Worm (Caenorhabditis elegans) whole organism, mixed stage, embryonic: ENCODE results near the gene srg-59.

Source experiments
- bed-3 ChIP-seq: fragments of 200-800 bp; sonication (Bioruptor generic); optimal IDR thresholded peaks from 3 replicates; lab custom pipeline; 2018; ENCODE audit warnings: mild to moderate bottlenecking, missing genetic modification characterization, moderate library complexity, missing compliant biosample characterization
- blmp-1 ChIP-seq: fragments of 150-350 bp; optimal IDR thresholded peaks from 2 replicates; lab custom pipeline; 2014; ENCODE audit warnings: missing biosample characterization, missing genetic modification characterization
- ceh-39 ChIP-seq: fragments of 150-350 bp; optimal IDR thresholded peaks from 2 replicates; lab custom pipeline; 2014; ENCODE audit warnings: missing biosample characterization, missing genetic modification characterization
- ceh-43 ChIP-seq: fragments of 200-800 bp; sonication (Bioruptor generic); optimal IDR thresholded peaks from 2 replicates; lab custom pipeline; 2018; ENCODE audit warnings: mild to moderate bottlenecking, missing genetic modification characterization, moderate library complexity, missing compliant biosample characterization
- ceh-83 ChIP-seq: fragments of 200-800 bp; sonication (Bioruptor generic); optimal IDR thresholded peaks from 2 replicates; lab custom pipeline; 2018; ENCODE audit warnings: mild to moderate bottlenecking, missing genetic modification characterization, missing compliant biosample characterization
- ces-1 ChIP-seq: fragments of 150-350 bp; optimal IDR thresholded peaks from 2 replicates; lab custom pipeline; 2014; ENCODE audit warnings: missing biosample characterization, missing genetic modification reagents, missing genetic modification characterization
- cnd-1 ChIP-seq: fragments of 200-800 bp; sonication (Bioruptor generic); optimal IDR thresholded peaks from 2 replicates; lab custom pipeline; 2018; ENCODE audit warnings: mild to moderate bottlenecking, missing genetic modification characterization, missing compliant biosample characterization
- drap-1 ChIP-seq: fragments of 200-800 bp; sonication (Bioruptor generic); optimal IDR thresholded peaks from 3 replicates; lab custom pipeline; 2018; ENCODE audit warnings: mild to moderate bottlenecking, missing genetic modification characterization, missing compliant biosample characterization
- elt-1 ChIP-seq: sonication (generic microtip); optimal IDR thresholded peaks from 2 replicates; lab custom pipeline; 2017; ENCODE audit warnings: missing genetic modification characterization, mild to moderate bottlenecking, missing compliant biosample characterization, antibody characterized with exemption, moderate library complexity, borderline replicate concordance; ENCODE audit not compliant: insufficient read depth
- elt-3 ChIP-seq: fragments of 150-350 bp; optimal IDR thresholded peaks from 2 replicates; lab custom pipeline; 2014; ENCODE audit warnings: missing biosample characterization, missing genetic modification characterization
- hlh-1 ChIP-seq: fragments of 150-350 bp; optimal IDR thresholded peaks from 2 replicates; lab custom pipeline; 2014; ENCODE audit warnings: missing biosample characterization, missing genetic modification reagents, missing genetic modification characterization
- lin-13 ChIP-seq: fragments of 150-350 bp; optimal IDR thresholded peaks from 2 replicates; lab custom pipeline; 2014; ENCODE audit warnings: missing biosample characterization, missing genetic modification characterization
- lin-32 ChIP-seq: fragments of 200-800 bp; sonication (Bioruptor generic); optimal IDR thresholded peaks from 2 replicates; lab custom pipeline; 2018; ENCODE audit warnings: mild to moderate bottlenecking, missing genetic modification characterization, missing compliant biosample characterization
- lsy-2 ChIP-seq: fragments of 150-350 bp; optimal IDR thresholded peaks from 2 replicates; lab custom pipeline; 2014; ENCODE audit warnings: missing biosample characterization, missing genetic modification characterization
- mab-5 ChIP-seq: fragments of 150-350 bp; optimal IDR thresholded peaks from 2 replicates; lab custom pipeline; 2014; ENCODE audit warnings: missing biosample characterization, missing genetic modification characterization
- mep-1 ChIP-seq: fragments of 150-350 bp; optimal IDR thresholded peaks from 2 replicates; lab custom pipeline; 2017; ENCODE audit warnings: missing biosample characterization, missing genetic modification reagents, missing genetic modification characterization, inconsistent platforms
- mls-2 ChIP-seq: sonication (generic microtip); optimal IDR thresholded peaks from 2 replicates; lab custom pipeline; 2016; ENCODE audit warnings: mild to moderate bottlenecking, missing genetic modification characterization, moderate library complexity, missing compliant biosample characterization
- nhr-12 ChIP-seq: fragments of 150-350 bp; optimal IDR thresholded peaks from 2 replicates; lab custom pipeline; 2014; ENCODE audit warnings: missing biosample characterization, missing genetic modification characterization
- nhr-2 ChIP-seq: fragments of 150-350 bp; optimal IDR thresholded peaks from 2 replicates; lab custom pipeline; 2014; ENCODE audit warnings: missing biosample characterization, missing genetic modification characterization
- nhr-237 ChIP-seq: fragments of 150-350 bp; optimal IDR thresholded peaks from 2 replicates; lab custom pipeline; 2014; ENCODE audit warnings: missing biosample characterization, missing genetic modification characterization
- nhr-28 ChIP-seq: fragments of 150-350 bp; optimal IDR thresholded peaks from 2 replicates; lab custom pipeline; 2014; ENCODE audit warnings: missing biosample characterization, missing genetic modification characterization
- nhr-76 ChIP-seq: sonication (generic microtip); optimal IDR thresholded peaks from 2 replicates; lab custom pipeline; 2017; ENCODE audit warnings: missing biosample characterization, missing genetic modification characterization
- pha-4 ChIP-seq: fragments of 150-350 bp; optimal IDR thresholded peaks from 2 replicates; lab custom pipeline; 2018; ENCODE audit warnings: missing biosample characterization, missing genetic modification reagents, missing genetic modification characterization
- sem-2 ChIP-seq: fragments of 200-800 bp; sonication (Bioruptor generic); optimal IDR thresholded peaks from 2 replicates; lab custom pipeline; 2018; ENCODE audit warnings: mild to moderate bottlenecking, missing genetic modification characterization, missing compliant biosample characterization
- sptf-1 ChIP-seq: sonication (generic microtip); optimal IDR thresholded peaks from 2 replicates; lab custom pipeline; 2017; ENCODE audit warnings: mild to moderate bottlenecking, missing genetic modification characterization, moderate library complexity, missing compliant biosample characterization
- unc-120 ChIP-seq: sonication (generic microtip); optimal IDR thresholded peaks from 2 replicates; lab custom pipeline; 2017; ENCODE audit warnings: missing genetic modification characterization, missing compliant biosample characterization; ENCODE audit not compliant: poor library complexity, severe bottlenecking
- unc-39 ChIP-seq: fragments of 150-350 bp; optimal IDR thresholded peaks from 2 replicates; lab custom pipeline; 2014; ENCODE audit warnings: missing biosample characterization, missing genetic modification characterization
- zip-8 ChIP-seq: fragments of 150-350 bp; optimal IDR thresholded peaks from 2 replicates; lab custom pipeline; 2014; ENCODE audit warnings: missing biosample characterization, missing genetic modification characterization
- ztf-11 ChIP-seq: fragments of 150-350 bp; optimal IDR thresholded peaks from 2 replicates; lab custom pipeline; 2014; ENCODE audit warnings: missing biosample characterization, missing genetic modification characterization

Gene srg-59

DNA sequence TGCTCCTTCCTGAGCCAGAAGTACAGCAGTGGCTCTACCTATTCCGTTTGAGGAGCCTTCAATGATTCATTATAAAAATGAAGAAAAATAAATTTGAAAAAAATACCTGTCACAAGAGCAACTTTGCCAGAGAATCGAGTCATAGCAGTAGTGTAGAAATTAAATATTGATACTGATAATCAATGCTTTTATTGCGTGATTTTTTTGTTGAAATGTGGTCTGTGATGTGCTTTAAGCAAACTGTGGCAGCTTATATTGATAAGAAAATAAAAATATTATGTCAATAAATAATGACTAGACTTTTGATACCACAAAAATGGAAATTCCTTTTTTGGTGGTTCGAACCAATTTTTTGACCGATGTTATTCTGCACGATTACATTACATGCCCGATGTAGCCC, 39.9 kb upstream of the srg-59 start, which contains the start of gene dhs-14:
Gene dhs-14 (minus strand): TSS at position 149 of the 400 bp plus-strand sequence.
- TF ChIP-seq pha-4 (tag; lab: Kevin White, UChicago) (no peak), lin-13 (tag; lab: Kevin White, UChicago) (no peak), bed-3 (GFP tag; lab: Kevin White, UChicago) (no peak), hlh-1 (tag; lab: Kevin White, UChicago) (no peak), cnd-1 (tag; lab: Kevin White, UChicago) (no peak), nhr-76 (tag; lab: Kevin White, UChicago) (no peak), blmp-1 (tag; lab: Kevin White, UChicago) (no peak), mab-5 (tag; lab: Kevin White, UChicago) (no peak), ces-1 (GFP tag; lab: Kevin White, UChicago) (no peak)

DNA sequence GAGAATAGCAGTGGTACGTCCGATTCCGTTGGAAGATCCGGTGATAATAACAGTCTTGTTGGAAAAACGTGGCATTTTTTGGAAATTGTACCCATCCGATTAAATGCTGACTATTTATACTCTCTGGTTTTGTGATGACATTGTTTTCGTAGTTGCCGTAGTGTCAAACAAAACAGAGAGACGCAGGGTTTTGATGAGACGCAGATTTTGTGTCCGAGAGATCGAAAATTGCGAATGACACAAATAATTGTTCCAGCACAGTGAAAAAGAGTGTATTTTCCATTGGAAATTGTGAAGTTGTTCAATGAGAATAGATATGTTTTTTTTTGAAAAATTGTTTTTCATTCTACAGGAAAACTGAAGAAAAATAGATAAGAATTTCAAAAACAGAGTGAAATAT, 38.0 kb upstream of the srg-59 start, which contains the start of gene R05D8.7:
Gene R05D8.7 (minus strand): TSS at position 104 of the 400 bp plus-strand sequence.
- TF ChIP-seq mls-2 (tag; lab: Kevin White, UChicago) (no peak), sptf-1 (no peak), ceh-43 (no peak), unc-39 (no peak), elt-3 (tag; lab: Kevin White, UChicago) (no peak), ceh-39 (tag; lab: Kevin White, UChicago) (no peak), drap-1 (GFP tag; lab: Kevin White, UChicago) (no peak), unc-120 (tag; lab: Kevin White, UChicago) (no peak), nhr-12 (tag; lab: Kevin White, UChicago) (no peak), nhr-237 (tag; lab: Kevin White, UChicago) (no peak), sem-2 (GFP tag; lab: Kevin White, UChicago) (no peak), blmp-1 (tag; lab: Kevin White, UChicago) (no peak)

DNA sequence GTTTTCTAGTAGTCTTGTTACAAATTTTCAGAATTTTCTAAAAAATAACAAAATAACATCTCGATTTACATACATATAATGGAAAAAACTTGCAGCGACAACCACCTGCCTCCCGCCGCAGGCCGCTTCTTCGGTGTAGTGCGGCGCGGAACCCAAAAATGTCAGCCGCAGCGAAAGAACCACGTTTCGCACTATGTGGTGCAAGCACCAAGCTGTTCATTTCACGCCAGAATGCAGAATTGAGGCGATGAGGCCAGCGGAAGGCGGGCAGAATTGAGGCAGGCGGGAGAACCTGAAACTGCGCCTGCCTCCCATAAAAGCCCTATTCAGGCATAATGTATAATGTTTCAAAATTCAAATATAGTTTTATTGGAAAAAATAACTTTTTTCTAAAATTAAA, 36.3 kb upstream of the srg-59 start:
- TF ChIP-seq mls-2 (tag; lab: Kevin White, UChicago) (no peak), nhr-2 (tag; lab: Kevin White, UChicago) (no peak), ztf-11 (tag; lab: Kevin White, UChicago) (no peak), zip-8 (tag; lab: Kevin White, UChicago) (no peak), lsy-2 (tag; lab: Kevin White, UChicago) (no peak), lin-32 (no peak), nhr-28 (no peak), blmp-1 (tag; lab: Kevin White, UChicago) (no peak), pha-4 (tag; lab: Kevin White, UChicago) (no peak), drap-1 (GFP tag; lab: Kevin White, UChicago) (no peak), hlh-1 (tag; lab: Kevin White, UChicago) (no peak), elt-1 (tag; lab: Kevin White, UChicago) (no peak)

DNA sequence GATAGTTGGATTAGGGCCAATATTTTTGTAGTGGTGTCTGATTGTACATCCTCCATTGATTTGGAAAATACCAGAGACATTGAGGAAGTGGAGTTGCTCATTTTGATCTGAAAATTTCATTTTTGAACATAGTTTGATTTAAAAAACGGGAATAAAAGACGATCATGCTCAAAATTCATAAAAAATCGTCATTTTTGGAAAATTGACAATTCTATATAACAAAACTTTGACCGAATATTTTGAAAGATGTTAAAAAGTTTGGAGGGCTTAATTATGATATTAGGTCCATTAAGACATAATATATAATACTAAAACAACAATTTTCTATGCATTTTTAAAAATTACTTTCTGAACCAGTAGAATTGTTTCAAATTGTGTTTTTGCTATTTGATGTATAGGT, 34.3 kb upstream of the srg-59 start, which contains the start of gene srg-58:
Gene srg-58 (minus strand): TSS at position 101 of the 400 bp plus-strand sequence.
- no peak for TF ChIP-seq elt-3 (tag; lab: Kevin White, UChicago)
- TF ChIP-seq ces-1 (GFP tag; lab: Kevin White, UChicago), result no peak
- no peak for TF ChIP-seq lin-32
- TF ChIP-seq hlh-1 (tag; lab: Kevin White, UChicago), result no peak
- TF ChIP-seq ceh-83, result no peak

DNA sequence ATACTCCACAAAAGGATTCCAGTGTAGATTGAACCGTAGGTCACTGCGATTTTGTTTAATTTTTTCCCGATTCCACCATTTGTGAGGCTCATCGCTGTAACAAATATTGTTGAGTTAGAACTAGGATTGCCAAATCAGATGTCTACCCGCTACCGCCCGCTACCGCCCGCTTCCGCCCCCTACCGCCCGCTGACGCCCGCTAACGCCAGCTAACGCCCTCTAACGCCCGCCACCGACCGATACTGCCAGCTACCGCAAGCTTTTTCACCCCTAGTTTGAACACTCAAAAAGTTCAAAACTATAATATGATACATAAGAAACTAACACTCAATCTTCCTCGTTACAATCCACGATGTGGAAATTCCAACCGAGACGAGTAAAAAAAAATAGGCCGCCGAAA, 33.3 kb upstream of the srg-59 start:
- TF ChIP-seq bed-3 (GFP tag; lab: Kevin White, UChicago), result no peak
- no peak for TF ChIP-seq ces-1 (GFP tag; lab: Kevin White, UChicago)
- no peak for TF ChIP-seq nhr-12 (tag; lab: Kevin White, UChicago)
- no peak for TF ChIP-seq elt-1 (tag; lab: Kevin White, UChicago)
- TF ChIP-seq nhr-2 (tag; lab: Kevin White, UChicago), result no peak
- TF ChIP-seq cnd-1 (tag; lab: Kevin White, UChicago), result no peak
- no peak for TF ChIP-seq ceh-39 (tag; lab: Kevin White, UChicago)
- no peak for TF ChIP-seq blmp-1 (tag; lab: Kevin White, UChicago)
- TF ChIP-seq mep-1, result no peak
- no peak for TF ChIP-seq nhr-237 (tag; lab: Kevin White, UChicago)
